Fruit fly (Drosophila melanogaster) whole organism, pupa: ENCODE measurements around the gene CG11771.
A peak's percentile ranks its signal among the peaks of the same experiment; 100 is the strongest.

ENCODE experiments used
- CG14655 ChIP-seq: fragments of 200-800 bp; sonication (Bioruptor generic); optimal IDR thresholded peaks from 3 replicates; lab custom pipeline; 2017; ENCODE audit warnings: mild to moderate bottlenecking, missing biosample characterization, missing genetic modification reagents, missing genetic modification characterization
- CG15710 ChIP-seq: fragments of 200-800 bp; sonication (Bioruptor generic); optimal IDR thresholded peaks from 2 replicates; lab custom pipeline; 2018; ENCODE audit warnings: missing biosample characterization, mild to moderate bottlenecking, missing genetic modification characterization, moderate library complexity
- CG4496 ChIP-seq: fragments of 200-800 bp; sonication (Bioruptor generic); IDR thresholded peaks from 3 replicates; pipeline ENCODE4 v1.3.6; 2022; ENCODE audit warnings: missing biosample characterization, missing genetic modification characterization
- CG9948 ChIP-seq: fragments of 200-800 bp; sonication (Bioruptor generic); optimal IDR thresholded peaks from 2 replicates; lab custom pipeline; 2018; ENCODE audit warnings: missing biosample characterization, mild to moderate bottlenecking, missing genetic modification characterization, moderate library complexity
- D1 ChIP-seq: fragments of 200-800 bp; sonication (Bioruptor generic); optimal IDR thresholded peaks from 2 replicates; lab custom pipeline; 2018; ENCODE audit warnings: missing biosample characterization, mild to moderate bottlenecking, missing genetic modification characterization, moderate library complexity
- Pif1A ChIP-seq: fragments of 200-800 bp; sonication (Bioruptor generic); optimal IDR thresholded peaks from 3 replicates; lab custom pipeline; 2016; ENCODE audit warnings: missing biosample characterization, missing genetic modification characterization
- Snoo ChIP-seq: fragments of 200-800 bp; sonication (Bioruptor generic); optimal IDR thresholded peaks from 3 replicates; lab custom pipeline; 2017; ENCODE audit warnings: missing biosample characterization, mild to moderate bottlenecking, missing genetic modification characterization, inconsistent platforms
- fd96Ca ChIP-seq: fragments of 200-800 bp; sonication (Bioruptor generic); IDR thresholded peaks from 3 replicates; pipeline ENCODE4 v1.3.6; 2022; ENCODE audit warnings: missing biosample characterization, missing genetic modification characterization
- rn ChIP-seq: fragments of 200-800 bp; sonication (Bioruptor generic); IDR thresholded peaks from 2 replicates; pipeline ENCODE4 v1.3.6; 2022; ENCODE audit warnings: missing biosample characterization, missing genetic modification characterization

- TF ChIP-seq CG14655 (peak; percentile 47), rn (GFP tag; lab: Robert Waterston, UW) (no peak), CG4496 (GFP tag; lab: Robert Waterston, UW) (no peak), fd96Ca (GFP tag; lab: Robert Waterston, UW) (no peak), D1 (tag; lab: Kevin White, UChicago) (no peak), CG15710 (no peak), Pif1A (GFP tag; lab: Kevin White, UChicago) (no peak), CG9948 (tag; lab: Kevin White, UChicago) (peak; percentile 39), Snoo (no peak)
These were observed 33.6 kb downstream of the CG11771 start for dm6 chr3R:24965403-24965802.
